Worm (Caenorhabditis elegans) whole organism, mixed stage, embryonic: ENCODE results near the gene F16F9.3.

Experiments used
- M03D4.4 ChIP-seq: sonication (generic microtip); optimal IDR thresholded peaks from 2 replicates; lab custom pipeline; 2017; ENCODE audit warnings: mild to moderate bottlenecking, missing genetic modification characterization, missing compliant biosample characterization
- ces-1 ChIP-seq: fragments of 150-350 bp; optimal IDR thresholded peaks from 2 replicates; lab custom pipeline; 2014; ENCODE audit warnings: missing biosample characterization, missing genetic modification reagents, missing genetic modification characterization
- lsy-2 ChIP-seq: fragments of 150-350 bp; optimal IDR thresholded peaks from 2 replicates; lab custom pipeline; 2014; ENCODE audit warnings: missing biosample characterization, missing genetic modification characterization
- nhr-2 ChIP-seq: fragments of 150-350 bp; optimal IDR thresholded peaks from 2 replicates; lab custom pipeline; 2014; ENCODE audit warnings: missing biosample characterization, missing genetic modification characterization
- snpc-4 ChIP-seq: fragments of 150-350 bp; optimal IDR thresholded peaks from 2 replicates; lab custom pipeline; 2014; ENCODE audit warnings: missing biosample characterization, missing genetic modification characterization
- sptf-1 ChIP-seq: sonication (generic microtip); optimal IDR thresholded peaks from 2 replicates; lab custom pipeline; 2017; ENCODE audit warnings: mild to moderate bottlenecking, missing genetic modification characterization, moderate library complexity, missing compliant biosample characterization
- ztf-11 ChIP-seq: fragments of 150-350 bp; optimal IDR thresholded peaks from 2 replicates; lab custom pipeline; 2014; ENCODE audit warnings: missing biosample characterization, missing genetic modification characterization

DNA sequence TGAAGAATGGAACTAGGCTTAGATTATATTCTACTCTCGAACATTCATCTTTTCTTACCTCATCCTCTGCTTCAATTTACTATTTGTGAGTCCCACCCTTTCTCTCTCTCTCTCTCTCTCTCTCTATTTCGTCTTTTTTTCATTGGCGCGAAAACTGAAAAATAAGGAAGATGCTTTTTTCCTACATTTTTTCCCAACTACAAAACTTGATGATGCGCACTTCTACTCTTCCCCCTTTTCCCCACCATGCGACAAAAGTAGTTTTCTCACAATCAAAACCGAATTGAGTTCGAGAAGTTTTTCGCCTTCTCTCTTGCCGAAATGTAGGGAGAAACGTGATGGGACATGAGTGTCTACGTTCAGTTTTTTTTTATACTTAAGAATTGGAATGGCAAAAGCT, 32.5 kb downstream of the F16F9.3 start:
- TF ChIP-seq sptf-1 (tag; lab: Kevin White, UChicago) (no peak), ces-1 (GFP tag; lab: Kevin White, UChicago) (peak; percentile 29), ztf-11 (tag; lab: Kevin White, UChicago) (no peak), snpc-4 (no peak), lsy-2 (tag; lab: Kevin White, UChicago) (no peak), M03D4.4 (no peak), nhr-2 (tag; lab: Kevin White, UChicago) (no peak)
